Worm (Caenorhabditis elegans): ENCODE results near the gene ttr-44.

DNA sequence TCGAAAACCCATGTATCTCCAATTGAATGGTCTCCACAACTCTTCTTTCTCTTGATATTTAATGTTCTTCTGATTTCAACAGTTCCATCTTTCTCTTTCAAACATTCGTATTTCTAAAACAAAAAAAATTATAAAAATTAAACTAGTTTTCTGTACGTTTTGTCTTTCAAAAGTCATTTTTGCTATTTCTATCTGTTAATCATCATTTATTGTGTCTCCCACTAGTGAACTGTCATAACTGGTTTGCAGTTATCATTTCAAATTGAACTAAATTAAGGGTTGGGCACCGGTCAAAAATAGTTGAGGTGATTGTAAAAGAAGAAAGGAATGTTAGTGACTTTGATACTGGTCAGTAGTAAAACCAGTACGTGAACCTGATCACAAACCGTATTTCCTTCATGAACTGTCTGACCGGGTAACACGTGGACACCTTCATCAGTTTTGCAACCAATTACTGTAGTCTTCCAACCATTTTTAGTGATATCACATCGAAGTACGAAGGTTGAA is 42.2 kb downstream of the ttr-44 start:
- TF ChIP-seq pha-4 (GFP tag; IDR thresholded peaks at IDR 0.05), result no peak
- no peak for TF ChIP-seq pha-4 (tag; optimal IDR thresholded peaks at IDR 0.05)
- TF ChIP-seq unc-39 (tag; optimal IDR thresholded peaks at IDR 0.05), result no peak

All from whole organism, L4 larva.